Worm (Caenorhabditis elegans) whole organism, L1 larva: ENCODE measurements around the gene C34C6.3.

Experiments used
- C16A3.4 ChIP-seq: fragments of 150-350 bp; optimal IDR thresholded peaks from 2 replicates; lab custom pipeline; 2014; ENCODE audit warnings: missing biosample characterization, missing genetic modification characterization
- C34B4.2 ChIP-seq: sonication (generic microtip); optimal IDR thresholded peaks from 2 replicates; lab custom pipeline; 2017; ENCODE audit warnings: mild to moderate bottlenecking, missing genetic modification characterization, missing compliant biosample characterization
- aly-2 ChIP-seq: fragments of 150-350 bp; optimal IDR thresholded peaks from 2 replicates; lab custom pipeline; 2014; ENCODE audit warnings: missing biosample characterization, missing genetic modification characterization
- blmp-1 ChIP-seq: fragments of 150-350 bp; optimal IDR thresholded peaks from 2 replicates; lab custom pipeline; 2014; ENCODE audit warnings: missing biosample characterization, missing genetic modification characterization
- ceh-8 ChIP-seq: fragments of 200-800 bp; sonication (Bioruptor generic); optimal IDR thresholded peaks from 2 replicates; lab custom pipeline; 2018; ENCODE audit warnings: mild to moderate bottlenecking, missing genetic modification characterization, moderate library complexity, missing compliant biosample characterization
- ceh-82 ChIP-seq, 3 experiments: fragments of 150-350 bp in 1 of 3; sonication (generic microtip) in 2 of 3; optimal IDR thresholded peaks; 2 replicates each; lab custom pipeline; 2014 to 2017; ENCODE audit warnings: missing biosample characterization in 3 of 3, missing genetic modification characterization in 3 of 3
- dpl-1 ChIP-seq, 3 experiments: fragments of 150-350 bp in 2 of 3; sonication (generic microtip) in 1 of 3; optimal IDR thresholded peaks; 2 replicates each; lab custom pipeline; 2014 to 2017; ENCODE audit warnings: missing biosample characterization in 3 of 3, missing genetic modification characterization in 3 of 3, missing genetic modification reagents in 3 of 3
- efl-1 ChIP-seq, 4 experiments: fragments of 150-350 bp; optimal IDR thresholded peaks in 3 of 4; peaks in 1 of 4; 1 replicate in 1 of 4; 2 replicates in 3 of 4; lab custom pipeline; 2014; ENCODE audit warnings: missing biosample characterization in 2 of 4, missing genetic modification characterization in 2 of 4, missing genetic modification reagents in 2 of 4
- elt-2 ChIP-seq: sonication (generic microtip); optimal IDR thresholded peaks from 2 replicates; lab custom pipeline; 2016; ENCODE audit warnings: missing genetic modification characterization, mild to moderate bottlenecking, inconsistent platforms, missing compliant biosample characterization, missing genetic modification reagents
- elt-3 ChIP-seq, 6 experiments: fragments of 150-350 bp in 1 of 6; sonication (generic microtip); optimal IDR thresholded peaks; 2 replicates each; lab custom pipeline; 2017 to 2018; ENCODE audit warnings: missing biosample characterization in 6 of 6, missing genetic modification characterization in 6 of 6, inconsistent platforms in 1 of 6
- ets-5 ChIP-seq: fragments of 200-800 bp; sonication (Bioruptor generic); IDR thresholded peaks from 2 replicates; pipeline ENCODE4 v1.3.6; 2022; ENCODE audit warnings: missing genetic modification characterization, missing compliant biosample characterization
- fkh-8 ChIP-seq: sonication (generic microtip); optimal IDR thresholded peaks from 2 replicates; lab custom pipeline; 2016; ENCODE audit warnings: mild to moderate bottlenecking, missing genetic modification characterization, missing compliant biosample characterization
- irx-1 ChIP-seq: sonication (generic microtip); optimal IDR thresholded peaks from 2 replicates; lab custom pipeline; 2016; ENCODE audit warnings: missing genetic modification characterization, missing compliant biosample characterization
- isw-1 ChIP-seq: fragments of 200-800 bp; sonication (Bioruptor generic); IDR thresholded peaks from 2 replicates; pipeline ENCODE4 v1.3.6; 2022; ENCODE audit warnings: missing genetic modification characterization, missing compliant biosample characterization
- jun-1 ChIP-seq: fragments of 150-350 bp; optimal IDR thresholded peaks from 2 replicates; lab custom pipeline; 2014; ENCODE audit warnings: missing biosample characterization, missing genetic modification reagents, missing genetic modification characterization
- lin-14 ChIP-seq: fragments of 200-800 bp; sonication (Bioruptor generic); optimal IDR thresholded peaks from 2 replicates; lab custom pipeline; 2018; ENCODE audit warnings: mild to moderate bottlenecking, missing genetic modification characterization, moderate library complexity, missing compliant biosample characterization
- lin-35 ChIP-seq, 2 experiments: fragments of 150-350 bp; optimal IDR thresholded peaks; 2 replicates each; lab custom pipeline; 2014; ENCODE audit warnings: missing biosample characterization in 2 of 2, missing genetic modification characterization in 2 of 2, missing genetic modification reagents in 2 of 2
- lin-39 ChIP-seq: fragments of 150-350 bp; optimal IDR thresholded peaks from 2 replicates; lab custom pipeline; 2014; ENCODE audit warnings: missing biosample characterization, missing genetic modification reagents, missing genetic modification characterization
- lsy-2 ChIP-seq, 2 experiments: fragments of 150-350 bp; optimal IDR thresholded peaks; 2 replicates each; lab custom pipeline; 2014; ENCODE audit warnings: missing biosample characterization in 2 of 2, missing genetic modification characterization in 2 of 2
- mep-1 ChIP-seq: fragments of 150-350 bp; optimal IDR thresholded peaks from 2 replicates; lab custom pipeline; 2014; ENCODE audit warnings: missing biosample characterization, missing genetic modification characterization
- nhr-19 ChIP-seq: fragments of 200-800 bp; sonication (Bioruptor generic); conservative IDR thresholded peaks from 2 replicates; pipeline ENCODE4 v1.3.6; 2022; ENCODE audit warnings: missing genetic modification characterization, missing compliant biosample characterization
- nhr-20 ChIP-seq: sonication (generic microtip); optimal IDR thresholded peaks from 2 replicates; lab custom pipeline; 2016; ENCODE audit warnings: mild to moderate bottlenecking, missing genetic modification characterization, missing compliant biosample characterization
- nhr-47 ChIP-seq: sonication (generic microtip); optimal IDR thresholded peaks from 2 replicates; lab custom pipeline; 2016; ENCODE audit warnings: mild to moderate bottlenecking, missing genetic modification characterization, moderate library complexity, missing compliant biosample characterization
- nhr-71 ChIP-seq: sonication (generic microtip); optimal IDR thresholded peaks from 2 replicates; lab custom pipeline; 2016; ENCODE audit warnings: mild to moderate bottlenecking, missing genetic modification characterization, moderate library complexity, missing compliant biosample characterization
- rnt-1 ChIP-seq: sonication (generic microtip); optimal IDR thresholded peaks from 2 replicates; lab custom pipeline; 2016; ENCODE audit warnings: mild to moderate bottlenecking, missing genetic modification characterization, moderate library complexity, missing compliant biosample characterization
- snu-23 ChIP-seq: sonication (generic microtip); optimal IDR thresholded peaks from 2 replicates; lab custom pipeline; 2016; ENCODE audit warnings: missing genetic modification characterization, missing compliant biosample characterization
- swsn-7 ChIP-seq: sonication (generic microtip); optimal IDR thresholded peaks from 2 replicates; lab custom pipeline; 2016; ENCODE audit warnings: missing genetic modification characterization, missing compliant biosample characterization
- unc-98 ChIP-seq: fragments of 200-800 bp; sonication (Bioruptor generic); IDR thresholded peaks from 2 replicates; pipeline ENCODE4 v1.3.6; 2022; ENCODE audit warnings: missing genetic modification characterization, missing compliant biosample characterization
- xbp-1 ChIP-seq: sonication (generic microtip); optimal IDR thresholded peaks from 2 replicates; lab custom pipeline; 2016; ENCODE audit warnings: missing genetic modification characterization, missing compliant biosample characterization

Gene C34C6.3

ce11 chrII:8704413-8704874, 12.7 kb downstream of the C34C6.3 start, which contains the start of gene prx-5:
Gene prx-5 (plus strand): TSS chrII:8704824.
- no peak for TF ChIP-seq lin-14
- TF ChIP-seq elt-3 (tag; optimal IDR thresholded peaks at IDR 0.05; lab: Kevin White, UChicago) = peak in 1 of 6 experiments; percentile 67
- peak; percentile 16 for TF ChIP-seq elt-2
- TF ChIP-seq lin-35 (GFP tag; optimal IDR thresholded peaks at IDR 0.05; lab: Kevin White, UChicago) = peak in 1 of 2 experiments; percentile 7

ce11 chrII:8707024-8707423, 15.3 kb downstream of the C34C6.3 start, which contains the start of gene cup-16:
Gene cup-16 (plus strand): TSS chrII:8707155.
- TF ChIP-seq nhr-20 (tag; lab: Kevin White, UChicago) (peak; percentile 14), nhr-71 (tag; lab: Kevin White, UChicago) (peak; percentile 79), lin-14 (peak; percentile 80), C34B4.2 (tag; lab: Kevin White, UChicago) (no peak), rnt-1 (tag; lab: Kevin White, UChicago) (peak; percentile 78), unc-98 (no peak), efl-1 (optimal IDR thresholded peaks at IDR 0.05; lab: Kevin White, UChicago) (no peak), efl-1 (GFP tag; optimal IDR thresholded peaks at IDR 0.05 in 1 of 2; lab: Kevin White, UChicago) (peak in 1 of 2 experiments; percentile 88), lin-39 (peak; percentile 65), lsy-2 (tag; optimal IDR thresholded peaks at IDR 0.05; lab: Kevin White, UChicago) (peak; percentile 20 to 50), snu-23 (GFP tag; lab: Kevin White, UChicago) (peak; percentile 14)

ce11 chrII:8710317-8710716, 18.6 kb downstream of the C34C6.3 start, which contains the start of gene srg-15:
Gene srg-15 (minus strand): TSS chrII:8710417.
- TF ChIP-seq fkh-8 (peak; percentile 56), nhr-71 (tag; lab: Kevin White, UChicago) (peak; percentile 26), nhr-47 (tag; lab: Kevin White, UChicago) (peak; percentile 25), ets-5 (no peak)

ce11 chrII:8714913-8715447, 23.3 kb downstream of the C34C6.3 start, which contains the start of the genes rab-21 and T01B7.13:
Gene rab-21 (minus strand): TSS chrII:8715013.
Gene T01B7.13 (plus strand): TSS chrII:8715397.
- no peak for TF ChIP-seq irx-1 (tag; lab: Kevin White, UChicago)
- no peak for TF ChIP-seq jun-1 (tag; lab: Kevin White, UChicago)

- no peak for TF ChIP-seq irx-1 (tag; lab: Kevin White, UChicago)
- peak; percentile 2 to 54 (median 7) for TF ChIP-seq dpl-1 (GFP tag; optimal IDR thresholded peaks at IDR 0.05; lab: Kevin White, UChicago)
- peak; percentile 31 for TF ChIP-seq C16A3.4 (tag; lab: Kevin White, UChicago)
- peak; percentile 9 to 40 for TF ChIP-seq lin-35 (GFP tag; optimal IDR thresholded peaks at IDR 0.05; lab: Kevin White, UChicago)
- TF ChIP-seq isw-1 (GFP tag; lab: Robert Waterston, UW) = no peak
- peak; percentile 27 to 54 for TF ChIP-seq lsy-2 (tag; optimal IDR thresholded peaks at IDR 0.05; lab: Kevin White, UChicago)
- 0 out of 2 replicates have a peak, but pooled peaks have one; percentile 20 for TF ChIP-seq nhr-19
- peak; percentile 23 for TF ChIP-seq nhr-71 (tag; lab: Kevin White, UChicago)
- TF ChIP-seq swsn-7 (tag; lab: Kevin White, UChicago) = peak; percentile 12
- TF ChIP-seq lin-14 = no peak
- peak in 1 of 3 experiments; percentile 18 for TF ChIP-seq ceh-82 (tag; optimal IDR thresholded peaks at IDR 0.05; lab: Kevin White, UChicago)
- TF ChIP-seq xbp-1 = peak; percentile 12
- TF ChIP-seq nhr-47 (tag; lab: Kevin White, UChicago) = peak; percentile 4
- no peak for TF ChIP-seq ceh-8 (GFP tag; lab: Kevin White, UChicago)
- peak; percentile 32 to 36 for TF ChIP-seq efl-1 (optimal IDR thresholded peaks at IDR 0.05; lab: Kevin White, UChicago)
- TF ChIP-seq efl-1 (GFP tag; optimal IDR thresholded peaks at IDR 0.05 in 1 of 2; lab: Kevin White, UChicago) = peak; percentile 25 to 86
- TF ChIP-seq mep-1 (tag; lab: Kevin White, UChicago) = peak; percentile 47
- peak; percentile 33 for TF ChIP-seq nhr-20 (tag; lab: Kevin White, UChicago)
- TF ChIP-seq snu-23 (GFP tag; lab: Kevin White, UChicago) = peak; percentile 40
- no peak for TF ChIP-seq aly-2 (tag; lab: Kevin White, UChicago)
- TF ChIP-seq blmp-1 = peak; percentile 52
These were observed 24.6 kb downstream of the C34C6.3 start, which contains the start of the genes cyn-11 and T01B7.5 for ce11 chrII:8716231-8716878. Gene cyn-11 (minus strand): TSS chrII:8716281. Gene T01B7.5 (plus strand): TSS chrII:8716828.
